Worm (Caenorhabditis elegans): Measurements from ENCODE around the gene F22E5.23.

- TF ChIP-seq W03F9.2 (tag; optimal IDR thresholded peaks at IDR 0.05), result no peak
- TF ChIP-seq him-1 (tag; optimal IDR thresholded peaks at IDR 0.05), result no peak
- TF ChIP-seq dao-5 (tag; optimal IDR thresholded peaks at IDR 0.05), result no peak
Observed at ce11 chrII:2684783-2685182, 43.7 kb downstream of the F22E5.23 start.

All from whole organism, L4/young adult.